Worm (Caenorhabditis elegans): ENCODE data around the gene ZK105.6.

ZK105.6 gene

DNA sequence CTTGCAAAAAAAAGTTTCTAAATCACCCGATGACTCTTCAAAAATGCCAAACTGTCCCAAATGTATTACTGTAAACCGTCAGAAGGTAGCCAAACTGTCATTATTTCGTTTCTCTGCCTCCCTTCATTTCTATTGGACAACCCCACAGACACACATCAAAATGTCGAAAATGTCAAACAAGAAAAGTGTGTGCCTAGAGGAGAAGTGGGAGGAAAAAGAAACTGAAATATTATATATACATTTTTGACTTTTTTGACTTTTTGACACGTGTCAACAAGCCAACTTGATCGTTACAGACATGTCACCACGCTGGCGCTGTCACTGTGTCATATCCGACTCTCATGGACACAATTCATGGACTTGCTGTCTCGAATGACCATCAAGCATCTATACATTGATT, 25.8 kb upstream of the ZK105.6 start:
- TF ChIP-seq nhr-71 (tag; optimal IDR thresholded peaks at IDR 0.05) = no peak
- TF ChIP-seq pax-3 (tag; optimal IDR thresholded peaks at IDR 0.05) = no peak
- no peak for TF ChIP-seq dpl-1 (GFP tag; optimal IDR thresholded peaks at IDR 0.05)
- TF ChIP-seq jun-1 (tag; optimal IDR thresholded peaks at IDR 0.05) = no peak
- no peak for TF ChIP-seq blmp-1 (tag; optimal IDR thresholded peaks at IDR 0.05)
- TF ChIP-seq alr-1 (tag; optimal IDR thresholded peaks at IDR 0.05; ENCODE audit: borderline replicate concordance) = no peak
- no peak for TF ChIP-seq tbx-2 (tag; optimal IDR thresholded peaks at IDR 0.05)
- TF ChIP-seq ceh-88 (GFP tag; IDR thresholded peaks at IDR 0.05) = no peak
- no peak for TF ChIP-seq nhr-84 (tag; optimal IDR thresholded peaks at IDR 0.05)
- no peak for TF ChIP-seq unc-86 (tag; optimal IDR thresholded peaks at IDR 0.05)
- TF ChIP-seq zip-4 (GFP tag; optimal IDR thresholded peaks at IDR 0.05) = no peak
- no peak for TF ChIP-seq sptf-1 (tag; optimal IDR thresholded peaks at IDR 0.05)

DNA sequence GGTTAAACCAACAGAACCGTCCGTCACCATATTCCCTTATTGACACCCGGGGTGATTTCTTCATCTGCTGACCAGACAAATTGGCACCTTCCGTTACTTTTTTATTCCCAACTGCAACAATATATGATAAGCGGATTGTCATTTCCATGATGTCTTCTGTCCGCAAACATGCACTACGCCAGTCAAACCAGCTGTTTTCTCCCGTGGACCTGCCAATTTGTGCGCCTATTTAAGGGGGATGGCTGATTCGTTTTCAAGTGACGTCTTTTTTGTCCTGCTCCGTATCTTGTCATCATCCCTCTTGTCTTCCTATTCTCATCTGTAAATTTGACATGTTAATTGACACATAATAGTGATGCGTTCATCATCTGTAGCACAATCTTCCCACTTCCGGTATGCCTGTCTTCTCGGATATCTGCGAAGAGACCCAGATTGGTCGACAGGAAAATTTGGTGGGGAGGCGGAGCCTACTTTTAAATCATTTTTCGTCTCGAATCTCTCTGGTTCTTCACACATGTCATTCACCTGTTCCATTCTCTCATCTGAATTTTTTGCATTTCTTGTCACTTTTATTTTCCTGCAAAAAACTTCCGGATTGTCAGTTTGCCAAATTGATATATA, 24.2 kb upstream of the ZK105.6 start:
- TF ChIP-seq unc-62 (GFP tag; optimal IDR thresholded peaks at IDR 0.05) = no peak
- TF ChIP-seq zag-1 (tag; optimal IDR thresholded peaks at IDR 0.05) = no peak
- no peak for TF ChIP-seq isw-1 (GFP tag; IDR thresholded peaks at IDR 0.05)
- TF ChIP-seq pag-3 (tag; optimal IDR thresholded peaks at IDR 0.05; ENCODE audit: borderline replicate concordance, insufficient read depth) = no peak
- no peak for TF ChIP-seq lsy-2 (tag; optimal IDR thresholded peaks at IDR 0.05)
- no peak for TF ChIP-seq aly-2 (tag; optimal IDR thresholded peaks at IDR 0.05)
- TF ChIP-seq nhr-85 (tag) = no peak
- TF ChIP-seq sup-37 (GFP tag; optimal IDR thresholded peaks at IDR 0.05) = no peak

DNA sequence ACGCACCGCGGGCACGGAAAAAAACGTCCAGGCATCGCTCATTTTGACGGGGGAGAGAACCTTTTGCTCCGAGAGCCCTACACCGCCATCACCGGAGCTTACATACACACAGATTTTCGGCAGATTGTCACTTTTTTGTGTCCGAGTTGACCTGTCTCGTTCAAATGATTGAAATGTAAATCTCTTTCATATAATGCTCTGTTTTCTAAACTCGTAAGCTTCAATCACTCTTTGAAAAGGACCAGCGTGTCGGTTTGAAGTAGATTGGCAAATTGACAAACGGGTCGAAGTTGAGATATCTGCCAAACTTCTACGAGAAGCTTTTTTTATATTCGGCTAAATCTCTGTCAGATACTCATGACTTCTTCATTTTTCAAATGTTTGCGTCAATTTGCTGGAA, 23.3 kb upstream of the ZK105.6 start:
- TF ChIP-seq nhr-76 (tag; optimal IDR thresholded peaks at IDR 0.05) (no peak), zag-1 (tag; optimal IDR thresholded peaks at IDR 0.05) (no peak), lin-15B (tag; optimal IDR thresholded peaks at IDR 0.05) (no peak), ceh-8 (GFP tag; optimal IDR thresholded peaks at IDR 0.05) (no peak), nhr-85 (tag) (no peak), ces-1 (GFP tag; optimal IDR thresholded peaks at IDR 0.05) (no peak), pax-3 (tag; optimal IDR thresholded peaks at IDR 0.05) (no peak), aly-2 (tag; optimal IDR thresholded peaks at IDR 0.05) (no peak), efl-1 (optimal IDR thresholded peaks at IDR 0.05) (no peak), efl-1 (GFP tag; optimal IDR thresholded peaks at IDR 0.05 in 1 of 2) (no peak), sup-37 (GFP tag; optimal IDR thresholded peaks at IDR 0.05) (no peak), nhr-12 (tag; optimal IDR thresholded peaks at IDR 0.05) (no peak), nhr-47 (tag; optimal IDR thresholded peaks at IDR 0.05) (no peak), tbx-2 (tag; optimal IDR thresholded peaks at IDR 0.05) (no peak)

DNA sequence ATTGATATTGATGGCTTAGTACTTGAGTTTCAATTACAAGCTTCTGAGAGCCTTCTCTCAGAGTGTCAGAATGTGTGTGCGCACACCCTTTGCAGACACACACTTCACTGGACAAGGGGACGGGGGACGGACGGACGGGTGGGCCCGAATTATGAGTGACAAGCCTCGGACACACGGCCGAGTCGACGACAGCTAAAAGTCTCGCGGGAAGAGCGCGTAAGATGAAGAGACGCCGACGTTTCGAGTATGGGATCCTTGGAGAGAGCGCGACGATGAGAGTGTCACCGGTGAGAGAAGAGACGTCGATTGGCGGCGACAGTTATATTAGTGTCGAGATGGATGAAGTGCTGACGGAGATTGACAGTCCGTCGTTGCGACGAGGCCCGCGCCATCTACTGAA, 22.0 kb upstream of the ZK105.6 start:
- TF ChIP-seq lin-14 (GFP tag; optimal IDR thresholded peaks at IDR 0.05) = peak; percentile 63
- TF ChIP-seq mep-1 (tag; optimal IDR thresholded peaks at IDR 0.05) = no peak
- no peak for TF ChIP-seq F16B12.6 (tag; optimal IDR thresholded peaks at IDR 0.05)
- TF ChIP-seq ztf-11 (tag; optimal IDR thresholded peaks at IDR 0.05) = peak in 1 of 2 experiments; percentile 11
- TF ChIP-seq efl-1 (optimal IDR thresholded peaks at IDR 0.05) = peak in 1 of 2 experiments; percentile 23
- no peak for TF ChIP-seq efl-1 (GFP tag; optimal IDR thresholded peaks at IDR 0.05 in 1 of 2)
- no peak for TF ChIP-seq nhr-84 (tag; optimal IDR thresholded peaks at IDR 0.05)
- peak; percentile 12 for TF ChIP-seq nhr-71 (tag; optimal IDR thresholded peaks at IDR 0.05)
- no peak for TF ChIP-seq lir-3 (tag; optimal IDR thresholded peaks at IDR 0.05; ENCODE audit: poor library complexity)
- TF ChIP-seq nhr-47 (tag; optimal IDR thresholded peaks at IDR 0.05) = peak; percentile 19
- no peak for TF ChIP-seq swsn-7 (tag; optimal IDR thresholded peaks at IDR 0.05)
- TF ChIP-seq ceh-8 (GFP tag; optimal IDR thresholded peaks at IDR 0.05) = no peak
- peak; percentile 39 for TF ChIP-seq unc-62 (GFP tag; optimal IDR thresholded peaks at IDR 0.05)
- peak; percentile 10 for TF ChIP-seq dsc-1 (tag; optimal IDR thresholded peaks at IDR 0.05)
- TF ChIP-seq unc-130 (tag; optimal IDR thresholded peaks at IDR 0.05) = no peak
- TF ChIP-seq unc-86 (tag; optimal IDR thresholded peaks at IDR 0.05) = no peak

All from whole organism, L1 larva.